Fruit fly (Drosophila melanogaster): ENCODE measurements around the gene Prosalpha4.

Prosalpha4 gene

DNA sequence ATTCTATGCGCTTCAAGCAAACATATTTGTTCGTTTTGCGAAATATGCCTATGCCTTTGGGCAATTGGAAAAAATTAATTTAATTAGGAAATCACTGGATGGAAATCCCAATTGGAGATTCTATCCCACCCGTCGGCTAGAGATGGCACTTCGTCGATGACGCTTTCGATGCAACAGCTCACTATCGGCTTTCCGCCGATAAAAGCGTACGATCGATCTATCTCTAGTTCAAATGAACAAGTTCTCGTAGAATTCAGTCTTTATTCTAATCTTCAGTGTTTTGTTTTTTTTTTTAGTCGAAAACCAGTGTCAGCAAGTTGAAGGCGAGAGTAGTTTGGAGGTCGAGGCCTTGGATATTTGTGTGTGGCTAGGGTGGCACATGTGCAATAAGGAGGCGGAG, 47.0 kb downstream of the Prosalpha4 start, which contains the start of the genes CG9917 and CG32579 (continued):
- TF ChIP-seq ssp (GFP tag; IDR thresholded peaks at IDR 0.05) (no peak), btn (GFP tag; optimal IDR thresholded peaks at IDR 0.05) (no peak), CG30020 (tag; optimal IDR thresholded peaks at IDR 0.05) (peak; percentile 28), CG17328 (GFP tag; IDR thresholded peaks at IDR 0.05) (peak; percentile 31; the same call in 1 of the 2 replicates), CG17829 (tag; optimal IDR thresholded peaks at IDR 0.05) (no peak), Scr (GFP tag; IDR thresholded peaks at IDR 0.05; ENCODE audit: partially characterized antibody) (peak; percentile 78), row (GFP tag; IDR thresholded peaks at IDR 0.05) (peak; percentile 47; the same call in 1 of the 3 replicates), Dbx (GFP tag; IDR thresholded peaks at IDR 0.05) (no peak), CG15269 (tag; optimal IDR thresholded peaks at IDR 0.05) (no peak), Lpt (GFP tag; optimal IDR thresholded peaks at IDR 0.05) (no peak), CG6683 (GFP tag; optimal IDR thresholded peaks at IDR 0.05) (no peak), PHDP (tag; optimal IDR thresholded peaks at IDR 0.05) (no peak), cg (GFP tag; optimal IDR thresholded peaks at IDR 0.05) (no peak), jing (GFP tag; optimal IDR thresholded peaks at IDR 0.05) (no peak), CG1647 (GFP tag; optimal IDR thresholded peaks at IDR 0.05) (no peak), sob (GFP tag; IDR thresholded peaks at IDR 0.05) (no peak), hb (GFP tag; IDR thresholded peaks at IDR 0.05; ENCODE audit: partially characterized antibody) (peak; percentile 81), crol (GFP tag; IDR thresholded peaks at IDR 0.05) (no peak), kay (GFP tag; optimal IDR thresholded peaks at IDR 0.05) (no peak), MESR4 (GFP tag; optimal IDR thresholded peaks at IDR 0.05) (peak; percentile 34), CG9727 (GFP tag; optimal IDR thresholded peaks at IDR 0.05) (no peak), trem (tag; optimal IDR thresholded peaks at IDR 0.05) (no peak), toy (GFP tag; IDR thresholded peaks at IDR 0.05) (no peak), Jarid2 (GFP tag; optimal IDR thresholded peaks at IDR 0.05) (no peak), Bdp1 (GFP tag; optimal IDR thresholded peaks at IDR 0.05) (no peak), h (optimal IDR thresholded peaks at IDR 0.05) (no peak), salm (tag; optimal IDR thresholded peaks at IDR 0.05) (no peak), Med (GFP tag) (peak; percentile 28), CG6813 (GFP tag; optimal IDR thresholded peaks at IDR 0.05) (no peak), CG10431 (GFP tag; optimal IDR thresholded peaks at IDR 0.05) (no peak), CG6254 (GFP tag; optimal IDR thresholded peaks at IDR 0.05) (no peak), CG17361 (GFP tag; IDR thresholded peaks at IDR 0.05) (no peak), ham (GFP tag; IDR thresholded peaks at IDR 0.05) (no peak), CG8359 (GFP tag; optimal IDR thresholded peaks at IDR 0.05; ENCODE audit: borderline replicate concordance) (no peak), CG9215 (GFP tag; IDR thresholded peaks at IDR 0.05) (no peak), Hey (tag; optimal IDR thresholded peaks at IDR 0.05) (no peak), Bgb (GFP tag; IDR thresholded peaks at IDR 0.05; ENCODE audit: partially characterized antibody) (peak; percentile 90), CG6765 (GFP tag; optimal IDR thresholded peaks at IDR 0.05) (no peak), CG11560 (tag; IDR thresholded peaks at IDR 0.05) (no peak), CG3163 (GFP tag; optimal IDR thresholded peaks at IDR 0.05) (no peak), CG9437 (GFP tag; optimal IDR thresholded peaks at IDR 0.05) (no peak), CG15011 (GFP tag; optimal IDR thresholded peaks at IDR 0.05) (no peak), Oli (tag; optimal IDR thresholded peaks at IDR 0.05) (no peak), Hmx (GFP tag; optimal IDR thresholded peaks at IDR 0.05) (no peak), CG2120 (GFP tag; optimal IDR thresholded peaks at IDR 0.05) (no peak), vvl (GFP tag; IDR thresholded peaks at IDR 0.05) (peak; percentile 47; the same call in 1 of the 2 replicates), Dad (GFP tag; optimal IDR thresholded peaks at IDR 0.05) (no peak), C15 (GFP tag; IDR thresholded peaks at IDR 0.05) (no peak), CG4617 (GFP tag; optimal IDR thresholded peaks at IDR 0.05; ENCODE audit: borderline replicate concordance) (peak; percentile 28), Dll (GFP tag; IDR thresholded peaks at IDR 0.05; ENCODE audit: partially characterized antibody) (peak; percentile 77), HHEX (GFP tag; optimal IDR thresholded peaks at IDR 0.05) (no peak), ci (GFP tag; IDR thresholded peaks at IDR 0.05) (no peak; the same call in 2 of the 3 replicates)
